Worm (Caenorhabditis elegans) whole organism, midembryonic: Measurements from ENCODE around the gene srbc-51.

Experiments used
- T22C8.4 ChIP-seq: fragments of 200-800 bp; sonication (Bioruptor generic); IDR thresholded peaks from 2 replicates; pipeline ENCODE4 v1.3.6; 2022; ENCODE audit warnings: missing genetic modification characterization, missing compliant biosample characterization
- cog-1 ChIP-seq: sonication (generic microtip); optimal IDR thresholded peaks from 2 replicates; lab custom pipeline; 2016; ENCODE audit warnings: missing genetic modification characterization, missing compliant biosample characterization
- flt-1 ChIP-seq: fragments of 200-800 bp; sonication (Bioruptor generic); IDR thresholded peaks from 2 replicates; pipeline ENCODE4 v1.3.6; 2022; ENCODE audit warnings: missing genetic modification characterization, missing compliant biosample characterization
- klf-2 ChIP-seq: fragments of 200-800 bp; sonication (Bioruptor generic); conservative IDR thresholded peaks from 2 replicates; pipeline ENCODE4 v1.3.6; 2022; ENCODE audit warnings: missing genetic modification reagents, missing genetic modification characterization, missing compliant biosample characterization
- med-1 ChIP-seq: sonication (generic microtip); optimal IDR thresholded peaks from 2 replicates; lab custom pipeline; 2017; ENCODE audit warnings: missing genetic modification characterization, mild to moderate bottlenecking, missing compliant biosample characterization, antibody characterized with exemption, missing genetic modification reagents; ENCODE audit not compliant: insufficient read depth
- ref-1 ChIP-seq: fragments of 200-800 bp; sonication (Bioruptor generic); conservative IDR thresholded peaks from 2 replicates; pipeline ENCODE4 v1.3.6; 2022; ENCODE audit warnings: missing genetic modification reagents, missing genetic modification characterization, missing compliant biosample characterization
- tab-1 ChIP-seq: fragments of 200-800 bp; sonication (Bioruptor generic); IDR thresholded peaks from 2 replicates; pipeline ENCODE4 v1.3.6; 2022; ENCODE audit warnings: missing genetic modification characterization, missing compliant biosample characterization
- ztf-23 ChIP-seq: fragments of 200-800 bp; sonication (Bioruptor generic); IDR thresholded peaks from 2 replicates; pipeline ENCODE4 v1.3.6; 2022; ENCODE audit warnings: missing genetic modification reagents, missing genetic modification characterization, missing compliant biosample characterization
- ztf-29 ChIP-seq: fragments of 200-800 bp; sonication (Bioruptor generic); IDR thresholded peaks from 2 replicates; pipeline ENCODE4 v1.3.6; 2022; ENCODE audit warnings: missing genetic modification reagents, missing genetic modification characterization, missing compliant biosample characterization

The srbc-51 gene

ce11 chrV:15863042-15863441, 36.8 kb downstream of the srbc-51 start, which contains the start of gene srh-299:
Gene srh-299, plus strand, starts transcription at chrV:15863342.
- TF ChIP-seq T22C8.4 (GFP tag; lab: Robert Waterston, UW) (no peak), klf-2 (GFP tag; lab: Robert Waterston, UW) (no peak), flt-1 (GFP tag; lab: Robert Waterston, UW) (no peak), cog-1 (no peak), ztf-29 (GFP tag; lab: Robert Waterston, UW) (no peak), med-1 (GFP tag; lab: Kevin White, UChicago) (no peak), tab-1 (GFP tag; lab: Robert Waterston, UW) (no peak), ref-1 (no peak), ztf-23 (GFP tag; lab: Robert Waterston, UW) (no peak)

ce11 chrV:15865839-15866238, 39.6 kb downstream of the srbc-51 start, which contains the start of gene srh-293:
Gene srh-293, plus strand, starts transcription at chrV:15866139.
- TF ChIP-seq ref-1: no peak
- no peak for TF ChIP-seq klf-2 (GFP tag; lab: Robert Waterston, UW)
- TF ChIP-seq ztf-29 (GFP tag; lab: Robert Waterston, UW): no peak
- TF ChIP-seq med-1 (GFP tag; lab: Kevin White, UChicago): no peak
- TF ChIP-seq cog-1: no peak
- no peak for TF ChIP-seq T22C8.4 (GFP tag; lab: Robert Waterston, UW)
- TF ChIP-seq ztf-23 (GFP tag; lab: Robert Waterston, UW): no peak
- no peak for TF ChIP-seq flt-1 (GFP tag; lab: Robert Waterston, UW)
- TF ChIP-seq tab-1 (GFP tag; lab: Robert Waterston, UW): no peak

- TF ChIP-seq ztf-29 (GFP tag; lab: Robert Waterston, UW): no peak
- no peak for TF ChIP-seq tab-1 (GFP tag; lab: Robert Waterston, UW)
- no peak for TF ChIP-seq flt-1 (GFP tag; lab: Robert Waterston, UW)
- no peak for TF ChIP-seq ztf-23 (GFP tag; lab: Robert Waterston, UW)
- no peak for TF ChIP-seq med-1 (GFP tag; lab: Kevin White, UChicago)
- TF ChIP-seq ref-1: no peak
- no peak for TF ChIP-seq cog-1
- no peak for TF ChIP-seq T22C8.4 (GFP tag; lab: Robert Waterston, UW)
- TF ChIP-seq klf-2 (GFP tag; lab: Robert Waterston, UW): no peak
These were observed 41.2 kb downstream of the srbc-51 start, which contains the start of gene fbxa-197 for ce11 chrV:15867373-15867772. Gene fbxa-197, plus strand, starts transcription at chrV:15867673.

ce11 chrV:15870356-15870755, 44.1 kb downstream of the srbc-51 start, which contains the start of gene str-57:
Gene str-57, plus strand, starts transcription at chrV:15870656.
- TF ChIP-seq tab-1 (GFP tag; lab: Robert Waterston, UW): no peak
- TF ChIP-seq flt-1 (GFP tag; lab: Robert Waterston, UW): no peak
- TF ChIP-seq T22C8.4 (GFP tag; lab: Robert Waterston, UW): no peak
- TF ChIP-seq ref-1: no peak
- no peak for TF ChIP-seq cog-1
- no peak for TF ChIP-seq klf-2 (GFP tag; lab: Robert Waterston, UW)
- no peak for TF ChIP-seq med-1 (GFP tag; lab: Kevin White, UChicago)
- no peak for TF ChIP-seq ztf-29 (GFP tag; lab: Robert Waterston, UW)
- TF ChIP-seq ztf-23 (GFP tag; lab: Robert Waterston, UW): no peak

- no peak for TF ChIP-seq T22C8.4 (GFP tag; lab: Robert Waterston, UW)
- TF ChIP-seq klf-2 (GFP tag; lab: Robert Waterston, UW): no peak
- no peak for TF ChIP-seq ztf-23 (GFP tag; lab: Robert Waterston, UW)
- TF ChIP-seq tab-1 (GFP tag; lab: Robert Waterston, UW): no peak
- no peak for TF ChIP-seq ztf-29 (GFP tag; lab: Robert Waterston, UW)
- TF ChIP-seq flt-1 (GFP tag; lab: Robert Waterston, UW): no peak
- no peak for TF ChIP-seq ref-1
- TF ChIP-seq cog-1: no peak
- no peak for TF ChIP-seq med-1 (GFP tag; lab: Kevin White, UChicago)
These were observed 46.1 kb downstream of the srbc-51 start, which contains the start of gene str-56 for ce11 chrV:15872273-15872672. Gene str-56, plus strand, starts transcription at chrV:15872573.

- peak; percentile 99 for TF ChIP-seq klf-2 (GFP tag; lab: Robert Waterston, UW)
- TF ChIP-seq T22C8.4 (GFP tag; lab: Robert Waterston, UW): peak; percentile 99
- peak; percentile 99 for TF ChIP-seq flt-1 (GFP tag; lab: Robert Waterston, UW)
- peak; percentile 99 for TF ChIP-seq ztf-23 (GFP tag; lab: Robert Waterston, UW)
- TF ChIP-seq ztf-29 (GFP tag; lab: Robert Waterston, UW): peak; percentile 100
- peak; percentile 96 for TF ChIP-seq cog-1
- peak; percentile 100 for TF ChIP-seq ref-1
- TF ChIP-seq med-1 (GFP tag; lab: Kevin White, UChicago): peak; percentile 91
- TF ChIP-seq tab-1 (GFP tag; lab: Robert Waterston, UW): peak; percentile 100
These were observed 47.6 kb downstream of the srbc-51 start for ce11 chrV:15873762-15874161.

- TF ChIP-seq T22C8.4 (GFP tag; lab: Robert Waterston, UW): no peak
- no peak for TF ChIP-seq med-1 (GFP tag; lab: Kevin White, UChicago)
- no peak for TF ChIP-seq flt-1 (GFP tag; lab: Robert Waterston, UW)
- TF ChIP-seq klf-2 (GFP tag; lab: Robert Waterston, UW): no peak
- no peak for TF ChIP-seq tab-1 (GFP tag; lab: Robert Waterston, UW)
- no peak for TF ChIP-seq ztf-23 (GFP tag; lab: Robert Waterston, UW)
- no peak for TF ChIP-seq cog-1
- no peak for TF ChIP-seq ztf-29 (GFP tag; lab: Robert Waterston, UW)
- TF ChIP-seq ref-1: no peak
These were observed 50.1 kb downstream of the srbc-51 start, which contains the start of gene nhr-102 for ce11 chrV:15876308-15876707. Gene nhr-102, minus strand, starts transcription at chrV:15876408.
